Fruit fly (Drosophila melanogaster): ENCODE results near the gene CG32988.
A peak's percentile ranks its signal among the peaks of the same experiment; 100 is the strongest.

CG32988 gene

DNA sequence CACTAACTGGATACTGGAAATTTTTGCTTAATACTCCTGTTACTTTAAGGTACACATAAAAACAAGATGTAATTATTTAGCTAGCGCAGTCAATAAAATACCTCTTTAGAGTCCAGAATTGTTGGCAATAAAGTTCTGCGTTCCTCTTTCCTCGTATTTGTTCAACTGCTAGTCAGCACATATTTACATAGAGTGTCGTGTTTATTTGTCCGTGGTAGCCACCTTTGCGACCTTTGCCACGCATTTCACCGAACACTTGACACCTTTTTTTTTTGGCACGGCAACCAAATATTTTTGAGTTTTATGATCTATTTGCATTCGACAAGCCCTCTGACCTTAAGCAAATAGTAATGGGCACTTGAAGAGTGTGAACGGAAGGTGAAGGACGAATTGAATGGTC is 18.7 kb upstream of the CG32988 start (continued):
- TF ChIP-seq her (GFP tag; optimal IDR thresholded peaks at IDR 0.05), result peak; percentile 91
- TF ChIP-seq HHEX (GFP tag; optimal IDR thresholded peaks at IDR 0.05), result peak; percentile 55
- peak; percentile 37; the same call in 1 of the 2 replicates for TF ChIP-seq CG5953 (GFP tag; IDR thresholded peaks at IDR 0.05)
- TF ChIP-seq CG8765 (GFP tag; IDR thresholded peaks at IDR 0.05), result no peak
- peak; percentile 71 for TF ChIP-seq Hey (tag; optimal IDR thresholded peaks at IDR 0.05)
- TF ChIP-seq fd64A (GFP tag; optimal IDR thresholded peaks at IDR 0.05), result peak; percentile 27
- no peak for TF ChIP-seq tin (GFP tag; optimal IDR thresholded peaks at IDR 0.05)
- peak; percentile 59 for TF ChIP-seq CG8388 (GFP tag; optimal IDR thresholded peaks at IDR 0.05)
- no peak for TF ChIP-seq nerfin-2 (GFP tag; IDR thresholded peaks at IDR 0.05; ENCODE audit: partially characterized antibody)
- peak; percentile 93 for TF ChIP-seq sim (GFP tag; IDR thresholded peaks at IDR 0.05)
- no peak for TF ChIP-seq Dip2 (GFP tag; IDR thresholded peaks at IDR 0.05)
- TF ChIP-seq Ravus (GFP tag; IDR thresholded peaks at IDR 0.05), result no peak
- peak; percentile 35 for TF ChIP-seq CG7928 (GFP tag; optimal IDR thresholded peaks at IDR 0.05)
- peak; percentile 57 for TF ChIP-seq Hr3 (GFP tag; optimal IDR thresholded peaks at IDR 0.05)
- peak; percentile 68 for TF ChIP-seq Myb (GFP tag; optimal IDR thresholded peaks at IDR 0.05)
- peak; percentile 83 for TF ChIP-seq ci (GFP tag; IDR thresholded peaks at IDR 0.05)
- TF ChIP-seq pho (GFP tag; optimal IDR thresholded peaks at IDR 0.05), result peak; percentile 92
- no peak for TF ChIP-seq Ada2b (GFP tag; IDR thresholded peaks at IDR 0.05)
- TF ChIP-seq NfI (GFP tag; optimal IDR thresholded peaks at IDR 0.05), result peak; percentile 59
- TF ChIP-seq CG3847 (GFP tag; IDR thresholded peaks at IDR 0.05), result no peak
- TF ChIP-seq lab (GFP tag; optimal IDR thresholded peaks at IDR 0.05), result peak; percentile 87
- peak; percentile 49 for TF ChIP-seq CG6765 (GFP tag; optimal IDR thresholded peaks at IDR 0.05)
- no peak for TF ChIP-seq hth (optimal IDR thresholded peaks at IDR 0.05)
- TF ChIP-seq CkIIα-i1 (GFP tag; IDR thresholded peaks at IDR 0.05), result no peak
- peak; percentile 52; the same call in 1 of the 2 replicates for TF ChIP-seq Rfx (GFP tag; IDR thresholded peaks at IDR 0.05)
- no peak for TF ChIP-seq BEAF-32 (GFP tag; optimal IDR thresholded peaks at IDR 0.05)
- TF ChIP-seq pzg (GFP tag; optimal IDR thresholded peaks at IDR 0.05), result no peak
- TF ChIP-seq knrl (GFP tag; IDR thresholded peaks at IDR 0.05; ENCODE audit: partially characterized antibody), result no peak
- TF ChIP-seq Mrtf (GFP tag; IDR thresholded peaks at IDR 0.05), result no peak
- no peak for TF ChIP-seq sc (optimal IDR thresholded peaks at IDR 0.05)
- TF ChIP-seq sc (GFP tag; optimal IDR thresholded peaks at IDR 0.05), result peak; percentile 89
- TF ChIP-seq CG5180 (GFP tag; optimal IDR thresholded peaks at IDR 0.05), result no peak
- TF ChIP-seq grn (GFP tag; optimal IDR thresholded peaks at IDR 0.05), result peak; percentile 54
- no peak for TF ChIP-seq yki (optimal IDR thresholded peaks at IDR 0.05)
- peak; percentile 96 for TF ChIP-seq sens (GFP tag)
- peak; percentile 92 for TF ChIP-seq CG17568 (GFP tag; optimal IDR thresholded peaks at IDR 0.05)
- peak; percentile 45 for TF ChIP-seq CG12071 (GFP tag; optimal IDR thresholded peaks at IDR 0.05)
- TF ChIP-seq CG32772 (GFP tag; IDR thresholded peaks at IDR 0.05), result no peak
- no peak for TF ChIP-seq wor (GFP tag; IDR thresholded peaks at IDR 0.05)
- no peak for TF ChIP-seq Dp (GFP tag; optimal IDR thresholded peaks at IDR 0.05)
- peak; percentile 61 for TF ChIP-seq zfh2 (GFP tag; optimal IDR thresholded peaks at IDR 0.05)
- peak; percentile 88 for TF ChIP-seq CG4707 (GFP tag; optimal IDR thresholded peaks at IDR 0.05)
- peak; percentile 67 for TF ChIP-seq Hsf (GFP tag; optimal IDR thresholded peaks at IDR 0.05)
- TF ChIP-seq CG12942 (GFP tag; optimal IDR thresholded peaks at IDR 0.05), result peak; percentile 81
- peak; percentile 68 for TF ChIP-seq BtbVII (GFP tag; optimal IDR thresholded peaks at IDR 0.05)
- peak; percentile 62 for TF ChIP-seq CG3281 (GFP tag; optimal IDR thresholded peaks at IDR 0.05)
- TF ChIP-seq Xbp1 (GFP tag; optimal IDR thresholded peaks at IDR 0.05), result peak; percentile 1
- no peak for TF ChIP-seq gsb (GFP tag; IDR thresholded peaks at IDR 0.05)
- TF ChIP-seq CG7556 (GFP tag; optimal IDR thresholded peaks at IDR 0.05), result peak; percentile 77
- TF ChIP-seq NC2α (GFP tag; optimal IDR thresholded peaks at IDR 0.05), result peak; percentile 92
- peak; percentile 60 for TF ChIP-seq Meics (GFP tag; optimal IDR thresholded peaks at IDR 0.05)
- TF ChIP-seq wek (GFP tag; optimal IDR thresholded peaks at IDR 0.05), result peak; percentile 90
